Fruit fly (Drosophila melanogaster) Kc167 (cell line): ENCODE data around the gene ATPsynE.

ENCODE experiments used
- Myc ChIP-seq: fragments of >200 bp; optimal IDR thresholded peaks from 2 replicates; lab custom pipeline; 2017; ENCODE audit warnings: missing external identifiers
- h ChIP-seq: fragments of >200 bp; optimal IDR thresholded peaks from 3 replicates; lab custom pipeline; 2018; ENCODE audit warnings: missing external identifiers
- insv ChIP-seq: fragments of >200 bp; optimal IDR thresholded peaks from 3 replicates; lab custom pipeline; 2018; ENCODE audit warnings: missing external identifiers
- psq ChIP-seq: fragments of >200 bp; optimal IDR thresholded peaks from 2 replicates; lab custom pipeline; 2017; ENCODE audit warnings: missing external identifiers
- ttk ChIP-seq: sonication (Bioruptor generic); optimal IDR thresholded peaks from 2 replicates; lab custom pipeline; 2017; ENCODE audit warnings: missing external identifiers

DNA sequence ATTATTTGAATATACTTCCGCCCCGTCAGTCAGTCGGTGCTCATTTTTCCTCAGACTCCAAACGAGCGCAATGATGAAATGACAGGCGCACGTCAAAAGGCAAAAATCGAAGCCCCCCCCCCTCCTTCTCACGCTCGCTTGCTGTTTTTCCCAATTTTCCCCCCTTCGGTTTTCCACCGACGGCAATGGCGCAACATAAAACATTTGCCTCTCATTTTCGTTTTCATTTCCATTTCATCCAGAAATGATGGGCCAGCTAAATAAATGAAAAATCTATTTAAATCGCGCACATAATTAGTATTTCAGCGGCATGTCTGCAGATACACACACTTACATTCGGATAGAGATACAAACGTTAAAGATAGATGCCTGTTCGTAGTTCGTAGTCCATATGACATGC is 4.7 kb downstream of the ATPsynE start:
- no peak for TF ChIP-seq psq (lab: Kevin White, UChicago)
- no peak for TF ChIP-seq ttk
- TF ChIP-seq insv (lab: Kevin White, UChicago), result no peak
- TF ChIP-seq Myc, result no peak
- no peak for TF ChIP-seq h (lab: Kevin White, UChicago)
